Fruit fly (Drosophila melanogaster) whole organism, embryonic: Measurements from ENCODE around the gene Ppm1.

Experiments used
- CG11398 ChIP-seq: fragments of 200-800 bp; sonication (Bioruptor generic); optimal IDR thresholded peaks from 2 replicates; lab custom pipeline; 2016; ENCODE audit warnings: missing biosample characterization, missing genetic modification characterization
- CG15269 ChIP-seq: fragments of 200-800 bp; sonication (Bioruptor generic); optimal IDR thresholded peaks from 2 replicates; lab custom pipeline; 2018; ENCODE audit warnings: missing biosample characterization, mild to moderate bottlenecking, missing genetic modification characterization, moderate library complexity
- CG2199 ChIP-seq: fragments of 200-800 bp; sonication (Bioruptor generic); IDR thresholded peaks from 3 replicates; pipeline ENCODE4 v1.3.6; 2022; ENCODE audit warnings: missing biosample characterization, missing genetic modification characterization
- Fer3 ChIP-seq: fragments of 200-800 bp; sonication (Bioruptor generic); optimal IDR thresholded peaks from 2 replicates; lab custom pipeline; 2018; ENCODE audit warnings: missing biosample characterization, mild to moderate bottlenecking, missing genetic modification characterization, moderate library complexity
- dmrt99B ChIP-seq: fragments of 200-800 bp; sonication (Bioruptor generic); optimal IDR thresholded peaks from 2 replicates; lab custom pipeline; 2018; ENCODE audit warnings: missing biosample characterization, mild to moderate bottlenecking, missing genetic modification characterization, moderate library complexity
- dysf ChIP-seq: fragments of 200-800 bp; sonication (Bioruptor generic); IDR thresholded peaks from 3 replicates; pipeline ENCODE4 v1.3.6; 2022; ENCODE audit warnings: missing biosample characterization, missing genetic modification characterization
- kni ChIP-seq: fragments of 200-800 bp; sonication (Bioruptor generic); optimal IDR thresholded peaks from 3 replicates; lab custom pipeline; 2017; ENCODE audit warnings: mild to moderate bottlenecking, missing biosample characterization, missing genetic modification reagents, missing genetic modification characterization
- lmd ChIP-seq: fragments of 200-800 bp; sonication (Bioruptor generic); IDR thresholded peaks from 2 replicates; pipeline ENCODE4 v1.3.6; 2022; ENCODE audit warnings: missing biosample characterization, missing genetic modification characterization

dm6 chr3L:559390-560034, 21.6 kb upstream of the Ppm1 start:
- TF ChIP-seq kni (no peak), lmd (GFP tag; lab: Robert Waterston, UW) (no peak), dmrt99B (tag; lab: Kevin White, UChicago) (no peak), CG15269 (tag; lab: Kevin White, UChicago) (no peak), Fer3 (no peak), CG2199 (GFP tag; lab: Robert Waterston, UW) (no peak), CG11398 (no peak), dysf (GFP tag; lab: Robert Waterston, UW) (no peak)
